Fruit fly (Drosophila melanogaster): ENCODE results near the gene CG3902.

- TF ChIP-seq Crg-1 (GFP tag; optimal IDR thresholded peaks at IDR 0.05) (no peak), cic (GFP tag; optimal IDR thresholded peaks at IDR 0.05) (no peak), toe (GFP tag; optimal IDR thresholded peaks at IDR 0.05) (no peak), kay (GFP tag; ENCODE audit: borderline replicate concordance) (peak; percentile 52), Hr96 (GFP tag; optimal IDR thresholded peaks at IDR 0.05) (no peak), ovo (GFP tag; optimal IDR thresholded peaks at IDR 0.05) (no peak), pad (GFP tag; optimal IDR thresholded peaks at IDR 0.05) (no peak), Mnt (GFP tag; optimal IDR thresholded peaks at IDR 0.05) (no peak), CG14711 (tag; optimal IDR thresholded peaks at IDR 0.05) (no peak), bab1 (GFP tag; optimal IDR thresholded peaks at IDR 0.05) (no peak), CG5204 (GFP tag; optimal IDR thresholded peaks at IDR 0.05) (no peak), CG11617 (GFP tag; optimal IDR thresholded peaks at IDR 0.05) (no peak), Clk (GFP tag; optimal IDR thresholded peaks at IDR 0.05) (no peak)
Observed at dm6 chr3L:18924790-18925189, 26.7 kb upstream of the CG3902 start, which contains the start of gene CG43049.
